Fruit fly (Drosophila melanogaster): ENCODE results near the gene Gip.

Gene Gip

dm6 chrX:10329659-10330289, at the start of gene Gip:
TSS of gene Gip (minus strand) at chrX:10329872.
- TF ChIP-seq CG13204 (GFP tag; optimal IDR thresholded peaks at IDR 0.05) = no peak
- no peak for TF ChIP-seq CG14655 (GFP tag; optimal IDR thresholded peaks at IDR 0.05)
- peak; percentile 59 for TF ChIP-seq CG32121 (GFP tag; IDR thresholded peaks at IDR 0.05)
- TF ChIP-seq Pif1B (GFP tag; optimal IDR thresholded peaks at IDR 0.05) = peak; percentile 50
- TF ChIP-seq CG8301 (tag; optimal IDR thresholded peaks at IDR 0.05) = no peak
- TF ChIP-seq CG12605 (GFP tag; IDR thresholded peaks at IDR 0.05) = 0 out of 2 replicates have a peak, but pooled peaks have one; percentile 33
- TF ChIP-seq Snoo (tag; optimal IDR thresholded peaks at IDR 0.05) = peak; percentile 33
- peak; percentile 69 for TF ChIP-seq CG4496 (GFP tag; IDR thresholded peaks at IDR 0.05)
- peak; percentile 31; the same call in 1 of the 3 replicates for TF ChIP-seq fd96Ca (GFP tag; IDR thresholded peaks at IDR 0.05)
- peak; percentile 24 for TF ChIP-seq Pif1A (GFP tag; optimal IDR thresholded peaks at IDR 0.05)
- peak; percentile 36 for TF ChIP-seq EcR (GFP tag; optimal IDR thresholded peaks at IDR 0.05)
- peak; percentile 61; the same call in 1 of the 2 replicates for TF ChIP-seq Ets98B (GFP tag; IDR thresholded peaks at IDR 0.05)

- TF ChIP-seq CG32121 (GFP tag; IDR thresholded peaks at IDR 0.05) (no peak), rn (GFP tag; IDR thresholded peaks at IDR 0.05) (no peak), Snoo (tag; optimal IDR thresholded peaks at IDR 0.05) (no peak), Pif1B (GFP tag; optimal IDR thresholded peaks at IDR 0.05) (no peak), Ets98B (GFP tag; IDR thresholded peaks at IDR 0.05) (no peak), CG8159 (tag; optimal IDR thresholded peaks at IDR 0.05) (no peak), fd96Ca (GFP tag; IDR thresholded peaks at IDR 0.05) (no peak), CG17806 (tag; optimal IDR thresholded peaks at IDR 0.05) (no peak), EcR (GFP tag; optimal IDR thresholded peaks at IDR 0.05) (no peak), gl (tag; optimal IDR thresholded peaks at IDR 0.05) (no peak), CG14655 (GFP tag; optimal IDR thresholded peaks at IDR 0.05) (no peak), CG4496 (GFP tag; IDR thresholded peaks at IDR 0.05) (no peak), CG12605 (GFP tag; IDR thresholded peaks at IDR 0.05) (no peak), Pif1A (GFP tag; optimal IDR thresholded peaks at IDR 0.05) (no peak)
Observed at dm6 chrX:10375216-10375615, 45.5 kb upstream of the Gip start, which contains the start of the genes CG32686 and CG2898. TSS of gene CG32686 (minus strand) at chrX:10375316. TSS of gene CG2898 (plus strand) at chrX:10375374.

DNA sequence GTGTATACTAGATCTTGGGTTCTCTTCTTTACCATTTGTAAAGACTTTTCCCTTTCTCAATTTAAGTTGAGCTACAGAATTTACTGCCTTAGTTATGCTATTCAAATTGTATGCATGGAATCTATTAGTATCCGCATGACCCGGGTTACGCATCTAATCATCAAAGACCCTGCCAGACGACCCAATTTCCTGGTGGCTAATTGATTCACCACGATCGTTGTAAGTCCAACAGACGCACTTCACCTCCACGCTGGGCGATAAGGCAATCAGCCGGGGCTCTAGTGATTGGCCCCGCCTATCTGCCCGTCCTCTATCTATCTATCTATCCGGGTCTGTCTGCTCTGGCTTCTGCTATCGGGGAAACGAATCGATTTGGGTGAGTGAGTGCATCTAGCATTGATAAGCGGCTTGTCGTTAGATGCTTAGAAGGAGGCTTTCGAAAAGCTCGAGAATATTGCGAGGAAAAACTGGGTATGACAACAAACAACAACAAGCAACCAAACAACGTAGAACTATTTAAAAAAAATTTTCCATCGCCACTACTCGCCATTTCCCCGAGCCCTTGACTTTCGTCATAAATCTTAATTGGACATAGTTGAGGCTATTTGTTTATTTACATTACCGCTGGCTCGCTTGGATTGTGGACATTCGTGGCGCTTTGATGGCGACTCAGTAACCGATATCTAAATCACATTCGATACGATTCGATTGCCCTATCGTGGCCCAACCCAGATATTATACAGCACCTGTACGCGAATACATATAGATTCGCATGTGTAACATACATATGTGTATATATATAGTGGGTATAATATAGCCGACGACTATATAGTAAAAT, 40.7 kb upstream of the Gip start:
- peak; percentile 68 for TF ChIP-seq EcR (GFP tag; optimal IDR thresholded peaks at IDR 0.05)
- TF ChIP-seq Ets98B (GFP tag; IDR thresholded peaks at IDR 0.05) = 0 out of 2 replicates have a peak, but pooled peaks have one; percentile 8
- no peak for TF ChIP-seq rn (GFP tag; IDR thresholded peaks at IDR 0.05)

DNA sequence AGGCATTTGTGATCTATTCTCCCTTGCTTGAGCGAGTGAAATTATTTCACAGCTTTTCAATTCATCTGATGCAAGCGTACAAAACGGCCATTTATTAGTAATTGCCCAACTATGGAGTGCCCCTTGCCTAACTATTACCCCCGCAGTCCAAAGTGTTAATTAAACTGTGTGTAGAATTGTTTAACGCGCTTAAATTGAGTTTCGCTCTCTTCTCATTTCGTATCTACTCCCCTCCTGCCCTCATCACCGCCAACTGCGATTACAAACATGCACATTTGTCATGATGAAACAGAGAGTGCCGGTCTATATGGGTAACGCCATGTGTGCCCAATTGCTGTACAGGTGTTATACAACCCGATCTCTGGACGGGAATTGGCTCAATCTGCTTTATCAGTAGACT, 40.1 kb upstream of the Gip start:
- TF ChIP-seq Snoo (tag; optimal IDR thresholded peaks at IDR 0.05) = no peak
- TF ChIP-seq CG15710 (tag; optimal IDR thresholded peaks at IDR 0.05) = no peak
- TF ChIP-seq CG12605 (GFP tag; IDR thresholded peaks at IDR 0.05) = no peak
- no peak for TF ChIP-seq CG8301 (tag; optimal IDR thresholded peaks at IDR 0.05)
- no peak for TF ChIP-seq CG17806 (tag; optimal IDR thresholded peaks at IDR 0.05)
- no peak for TF ChIP-seq gl (tag; optimal IDR thresholded peaks at IDR 0.05)
- no peak for TF ChIP-seq Ets98B (GFP tag; IDR thresholded peaks at IDR 0.05)
- no peak for TF ChIP-seq Pif1B (GFP tag; optimal IDR thresholded peaks at IDR 0.05)
- TF ChIP-seq CG8159 (tag; optimal IDR thresholded peaks at IDR 0.05) = no peak
- TF ChIP-seq D1 (tag; optimal IDR thresholded peaks at IDR 0.05) = no peak
- TF ChIP-seq CG10348 (GFP tag; IDR thresholded peaks at IDR 0.05) = no peak
- TF ChIP-seq CG13204 (GFP tag; optimal IDR thresholded peaks at IDR 0.05) = no peak
- no peak for TF ChIP-seq rn (GFP tag; IDR thresholded peaks at IDR 0.05)
- TF ChIP-seq CG4496 (GFP tag; IDR thresholded peaks at IDR 0.05) = no peak
- no peak for TF ChIP-seq Pif1A (GFP tag; optimal IDR thresholded peaks at IDR 0.05)
- TF ChIP-seq EcR (GFP tag; optimal IDR thresholded peaks at IDR 0.05) = no peak
- TF ChIP-seq CG9948 (tag; optimal IDR thresholded peaks at IDR 0.05) = no peak
- no peak for TF ChIP-seq CG14655 (GFP tag; optimal IDR thresholded peaks at IDR 0.05)
- TF ChIP-seq CG34367 (tag; optimal IDR thresholded peaks at IDR 0.05) = no peak

DNA sequence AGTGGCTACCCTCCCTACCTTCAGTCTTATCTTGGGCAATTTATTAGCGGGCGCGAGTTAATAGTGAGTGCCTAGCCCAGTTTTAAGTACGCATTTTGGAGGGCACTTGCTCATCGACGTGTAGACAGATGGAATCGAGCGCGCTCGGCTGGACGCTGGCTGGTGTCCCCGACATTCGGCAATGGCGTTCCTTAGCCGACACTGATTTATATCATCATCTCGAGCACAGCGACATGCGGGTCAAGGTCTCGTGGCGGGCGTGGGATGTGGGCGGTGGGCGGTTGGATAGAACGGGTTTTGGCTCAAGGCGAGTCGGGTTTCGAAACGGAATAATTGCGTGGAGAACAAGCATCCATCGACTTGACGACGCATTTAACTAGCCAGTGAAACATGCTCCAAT, 39.6 kb upstream of the Gip start:
- no peak for TF ChIP-seq Pif1B (GFP tag; optimal IDR thresholded peaks at IDR 0.05)
- no peak for TF ChIP-seq CG10348 (GFP tag; IDR thresholded peaks at IDR 0.05)
- no peak for TF ChIP-seq fd96Ca (GFP tag; IDR thresholded peaks at IDR 0.05)
- TF ChIP-seq CG12605 (GFP tag; IDR thresholded peaks at IDR 0.05) = no peak
- no peak for TF ChIP-seq gl (tag; optimal IDR thresholded peaks at IDR 0.05)
- no peak for TF ChIP-seq Pif1A (GFP tag; optimal IDR thresholded peaks at IDR 0.05)
- no peak for TF ChIP-seq CG14655 (GFP tag; optimal IDR thresholded peaks at IDR 0.05)
- TF ChIP-seq CG32121 (GFP tag; IDR thresholded peaks at IDR 0.05) = no peak
- TF ChIP-seq CG8159 (tag; optimal IDR thresholded peaks at IDR 0.05) = no peak

DNA sequence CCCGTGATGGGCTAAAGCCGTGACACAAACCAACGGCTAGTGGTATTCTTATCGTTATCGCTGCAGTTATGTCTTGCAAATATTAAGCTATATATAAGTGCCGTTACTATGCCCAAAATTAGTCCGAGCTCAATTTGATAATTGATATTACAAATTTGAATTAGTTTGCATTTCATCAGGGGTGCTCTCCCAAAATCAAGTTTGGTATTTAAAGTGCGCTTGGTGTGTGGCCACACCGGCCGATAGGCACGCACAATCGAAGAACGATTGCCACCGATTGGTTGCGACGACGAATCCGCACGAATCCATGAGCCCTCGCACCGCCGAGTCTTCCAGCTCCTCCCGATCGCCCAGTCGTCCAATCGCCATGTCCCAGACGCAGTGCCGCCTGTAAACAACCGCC, 38.1 kb upstream of the Gip start, which contains the start of gene CG17841:
TSS of gene CG17841 (plus strand) at position 252 of the 403 bp plus-strand sequence.
- 0 out of 2 replicates have a peak, but pooled peaks have one; percentile 20 for TF ChIP-seq CG12605 (GFP tag; IDR thresholded peaks at IDR 0.05)
- TF ChIP-seq CG13204 (GFP tag; optimal IDR thresholded peaks at IDR 0.05) = no peak
- no peak for TF ChIP-seq EcR (GFP tag; optimal IDR thresholded peaks at IDR 0.05)
